Worm (Caenorhabditis elegans): ENCODE results near the gene plc-2.

- TF ChIP-seq T22C8.4 (GFP tag; IDR thresholded peaks at IDR 0.05) (no peak), cog-1 (tag; optimal IDR thresholded peaks at IDR 0.05) (no peak)
Observed at ce11 chrV:15244456-15244855, 52.1 kb downstream of the plc-2 start, which contains the start of gene kin-30.
